Worm (Caenorhabditis elegans) whole organism, early embryonic: Measurements from ENCODE around the gene T09A12.8.

Experiments used
- B0310.2 ChIP-seq: sonication (generic microtip); optimal IDR thresholded peaks from 2 replicates; lab custom pipeline; 2016; ENCODE audit warnings: mild to moderate bottlenecking, missing genetic modification characterization, missing compliant biosample characterization
- ama-1 ChIP-seq: fragments of 150-350 bp; optimal IDR thresholded peaks from 2 replicates; lab custom pipeline; 2014
- ceh-13 ChIP-seq: fragments of 200-800 bp; sonication (Bioruptor generic); optimal IDR thresholded peaks from 2 replicates; lab custom pipeline; 2018; ENCODE audit warnings: mild to moderate bottlenecking, missing genetic modification characterization, missing compliant biosample characterization
- ceh-36 ChIP-seq: sonication (generic microtip); optimal IDR thresholded peaks from 2 replicates; lab custom pipeline; 2016; ENCODE audit warnings: missing genetic modification characterization, inconsistent platforms, missing compliant biosample characterization
- ets-7 ChIP-seq: sonication (generic microtip); optimal IDR thresholded peaks from 2 replicates; lab custom pipeline; 2016; ENCODE audit warnings: missing genotype, missing genetic modification characterization, missing compliant biosample characterization
- flt-1 ChIP-seq: fragments of 200-800 bp; sonication (Bioruptor generic); IDR thresholded peaks from 2 replicates; pipeline ENCODE4 v1.3.6; 2022; ENCODE audit warnings: missing genetic modification characterization, missing compliant biosample characterization
- hmbx-1 ChIP-seq: sonication (generic microtip); optimal IDR thresholded peaks from 2 replicates; lab custom pipeline; 2016; ENCODE audit warnings: mild to moderate bottlenecking, missing genetic modification characterization, missing compliant biosample characterization
- hmg-4 ChIP-seq: fragments of 200-800 bp; sonication (Bioruptor generic); optimal IDR thresholded peaks from 2 replicates; lab custom pipeline; 2018; ENCODE audit warnings: mild to moderate bottlenecking, missing genetic modification characterization, missing compliant biosample characterization
- pes-1 ChIP-seq: fragments of 200-800 bp; sonication (Bioruptor generic); IDR thresholded peaks from 2 replicates; pipeline ENCODE4 v1.3.6; 2022; ENCODE audit warnings: missing genetic modification reagents, missing genetic modification characterization, missing compliant biosample characterization
- sea-1 ChIP-seq: fragments of 200-800 bp; sonication (Bioruptor generic); conservative IDR thresholded peaks from 2 replicates; pipeline ENCODE4 v1.3.6; 2022; ENCODE audit warnings: missing genetic modification characterization, missing compliant biosample characterization
- tra-4 ChIP-seq: sonication (generic microtip); optimal IDR thresholded peaks from 2 replicates; lab custom pipeline; 2017; ENCODE audit warnings: missing genetic modification characterization, missing compliant biosample characterization

ce11 chrIV:8199274-8199673 is 44.2 kb downstream of the T09A12.8 start:
- no peak for TF ChIP-seq ama-1 (lab: Kevin White, UChicago)
- no peak for TF ChIP-seq ets-7 (tag; lab: Kevin White, UChicago)
- TF ChIP-seq flt-1 (GFP tag; lab: Robert Waterston, UW): no peak
- TF ChIP-seq pes-1 (GFP tag; lab: Robert Waterston, UW): no peak
- no peak for TF ChIP-seq sea-1 (GFP tag; lab: Robert Waterston, UW)
- TF ChIP-seq hmg-4 (GFP tag; lab: Kevin White, UChicago): no peak
- TF ChIP-seq hmbx-1 (tag; lab: Kevin White, UChicago): no peak
- no peak for TF ChIP-seq ceh-36
- no peak for TF ChIP-seq ceh-13 (GFP tag; lab: Kevin White, UChicago)
- no peak for TF ChIP-seq tra-4 (tag; lab: Kevin White, UChicago)
- TF ChIP-seq B0310.2 (tag; lab: Kevin White, UChicago): no peak
